Fruit fly (Drosophila melanogaster) whole organism, prepupa: ENCODE data around the gene CG32590.

Experiments
- CG11762 ChIP-seq: fragments of 200-800 bp; sonication (Bioruptor generic); optimal IDR thresholded peaks from 3 replicates; lab custom pipeline; 2016; ENCODE audit warnings: missing biosample characterization, missing genetic modification characterization; ENCODE audit not compliant: insufficient read depth
- CG6854 ChIP-seq: fragments of 200-800 bp; sonication (Bioruptor generic); optimal IDR thresholded peaks from 2 replicates; lab custom pipeline; 2017; ENCODE audit warnings: missing biosample characterization, mild to moderate bottlenecking, missing genetic modification characterization
- CG7368 ChIP-seq: fragments of 200-800 bp; sonication (Bioruptor generic); optimal IDR thresholded peaks from 3 replicates; lab custom pipeline; 2016; ENCODE audit warnings: missing biosample characterization, missing genetic modification characterization
- Eip93F ChIP-seq: fragments of 200-800 bp; sonication (Bioruptor generic); optimal IDR thresholded peaks from 2 replicates; lab custom pipeline; 2016; ENCODE audit warnings: missing biosample characterization, mild to moderate bottlenecking, missing genetic modification characterization
- Hr38 ChIP-seq: sonication (Bioruptor generic); optimal IDR thresholded peaks from 2 replicates; lab custom pipeline; 2016; ENCODE audit warnings: missing biosample characterization, missing genetic modification characterization
- Lpt ChIP-seq: fragments of 200-800 bp; sonication (Bioruptor generic); optimal IDR thresholded peaks from 3 replicates; lab custom pipeline; 2016; ENCODE audit warnings: missing biosample characterization, missing genetic modification characterization
- OdsH ChIP-seq: fragments of 200-800 bp; sonication (Bioruptor generic); optimal IDR thresholded peaks from 3 replicates; lab custom pipeline; 2016; ENCODE audit warnings: missing biosample characterization, missing genetic modification characterization
- acj6 ChIP-seq: fragments of 200-800 bp; sonication (Bioruptor generic); optimal IDR thresholded peaks from 3 replicates; lab custom pipeline; 2016; ENCODE audit warnings: missing biosample characterization, missing genetic modification characterization
- eg ChIP-seq: fragments of 200-800 bp; sonication (Bioruptor generic); IDR thresholded peaks from 3 replicates; pipeline ENCODE4 v1.3.6; 2022; ENCODE audit warnings: missing biosample characterization, missing genetic modification characterization
- fkh ChIP-seq: fragments of 200-800 bp; sonication (Bioruptor generic); optimal IDR thresholded peaks from 3 replicates; lab custom pipeline; 2017; ENCODE audit warnings: missing biosample characterization, mild to moderate bottlenecking, missing genetic modification characterization, moderate library complexity

DNA sequence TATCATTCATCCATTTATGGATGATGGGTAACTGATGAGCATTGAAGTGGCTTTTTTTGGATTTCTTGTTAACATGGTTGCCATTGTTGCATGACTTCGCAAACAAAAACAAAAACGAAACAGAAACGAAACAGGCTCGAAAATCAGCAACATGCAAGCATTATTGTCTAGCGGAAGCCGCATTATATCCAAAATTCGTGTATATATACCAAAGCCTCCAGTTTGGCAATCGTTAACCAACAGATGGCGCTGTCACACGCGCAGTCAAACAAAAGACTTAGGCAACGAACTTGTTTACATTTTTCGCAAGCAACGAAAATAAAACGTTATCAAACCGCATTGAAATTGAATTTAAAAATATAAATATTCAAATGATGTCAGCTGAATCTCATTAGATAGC is 40.0 kb upstream of the CG32590 start:
- TF ChIP-seq Lpt (GFP tag; lab: Kevin White, UChicago) = no peak
- no peak for TF ChIP-seq CG6854
- no peak for TF ChIP-seq eg (GFP tag; lab: Robert Waterston, UW)
- no peak for TF ChIP-seq CG7368
- no peak for TF ChIP-seq CG11762 (GFP tag; lab: Kevin White, UChicago)
- TF ChIP-seq fkh (GFP tag; lab: Kevin White, UChicago) = no peak
- no peak for TF ChIP-seq acj6 (GFP tag; lab: Kevin White, UChicago)
- no peak for TF ChIP-seq OdsH (GFP tag; lab: Kevin White, UChicago)
- TF ChIP-seq Hr38 (GFP tag; lab: Kevin White, UChicago) = no peak
- no peak for TF ChIP-seq Eip93F (GFP tag; lab: Kevin White, UChicago)
